Fruit fly (Drosophila melanogaster) S2 (cell line): ENCODE measurements around the gene Ubc84D.

Experiments
- CG8478 ChIP-seq: fragments of >200 bp; optimal IDR thresholded peaks from 2 replicates; lab custom pipeline; 2018
- CTCF ChIP-seq, 2 experiments: fragments of >200 bp; optimal IDR thresholded peaks; 2 replicates each; lab custom pipeline; 2018

The Ubc84D gene

DNA sequence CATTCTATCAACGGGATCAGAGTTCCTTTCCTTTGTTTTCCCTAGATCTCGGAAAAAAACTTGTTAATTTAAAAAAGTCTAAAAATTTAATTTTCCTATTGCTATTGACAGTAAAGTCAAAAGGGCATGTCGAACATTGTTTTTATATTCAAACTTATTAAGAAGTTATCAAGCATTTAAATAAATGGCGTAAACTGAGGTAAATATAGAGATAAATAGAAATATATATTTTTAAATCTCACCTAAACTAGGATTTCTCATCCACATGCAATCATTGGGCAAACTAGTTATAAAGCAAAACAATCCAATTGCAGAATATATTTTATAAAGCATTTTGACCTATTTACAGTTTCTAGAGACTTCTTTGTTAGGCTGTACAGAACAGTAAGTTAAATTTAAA, at the start of gene Ubc84D:
TSS of gene Ubc84D (minus strand) at position 101 of the 400 bp plus-strand sequence.
- no peak for TF ChIP-seq CTCF (optimal IDR thresholded peaks at IDR 0.05; lab: Kevin White, UChicago)

DNA sequence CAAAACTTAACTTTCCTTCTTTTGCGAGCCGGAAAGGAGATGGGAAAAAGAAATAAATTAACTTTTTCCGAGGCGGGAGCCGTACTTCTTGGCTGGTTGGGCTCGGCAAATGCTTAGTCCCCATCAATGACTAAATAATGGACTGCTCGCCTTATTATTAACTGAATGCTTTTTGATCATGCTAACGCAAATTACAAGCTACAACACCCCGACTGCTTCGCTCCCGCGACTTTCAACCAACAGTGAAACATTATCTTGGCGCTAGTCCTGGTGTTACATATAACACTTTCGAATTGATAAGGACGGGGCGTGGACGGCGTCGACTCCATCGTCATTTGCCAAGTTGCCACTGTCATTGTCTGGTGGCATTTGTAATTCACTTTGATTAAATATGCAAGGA, 32.5 kb upstream of the Ubc84D start, which contains the start of gene CG45545:
TSS of gene CG45545 (plus strand) at position 301 of the 400 bp plus-strand sequence.
- TF ChIP-seq CTCF (optimal IDR thresholded peaks at IDR 0.05; lab: Kevin White, UChicago), result no peak
- no peak for TF ChIP-seq CG8478

DNA sequence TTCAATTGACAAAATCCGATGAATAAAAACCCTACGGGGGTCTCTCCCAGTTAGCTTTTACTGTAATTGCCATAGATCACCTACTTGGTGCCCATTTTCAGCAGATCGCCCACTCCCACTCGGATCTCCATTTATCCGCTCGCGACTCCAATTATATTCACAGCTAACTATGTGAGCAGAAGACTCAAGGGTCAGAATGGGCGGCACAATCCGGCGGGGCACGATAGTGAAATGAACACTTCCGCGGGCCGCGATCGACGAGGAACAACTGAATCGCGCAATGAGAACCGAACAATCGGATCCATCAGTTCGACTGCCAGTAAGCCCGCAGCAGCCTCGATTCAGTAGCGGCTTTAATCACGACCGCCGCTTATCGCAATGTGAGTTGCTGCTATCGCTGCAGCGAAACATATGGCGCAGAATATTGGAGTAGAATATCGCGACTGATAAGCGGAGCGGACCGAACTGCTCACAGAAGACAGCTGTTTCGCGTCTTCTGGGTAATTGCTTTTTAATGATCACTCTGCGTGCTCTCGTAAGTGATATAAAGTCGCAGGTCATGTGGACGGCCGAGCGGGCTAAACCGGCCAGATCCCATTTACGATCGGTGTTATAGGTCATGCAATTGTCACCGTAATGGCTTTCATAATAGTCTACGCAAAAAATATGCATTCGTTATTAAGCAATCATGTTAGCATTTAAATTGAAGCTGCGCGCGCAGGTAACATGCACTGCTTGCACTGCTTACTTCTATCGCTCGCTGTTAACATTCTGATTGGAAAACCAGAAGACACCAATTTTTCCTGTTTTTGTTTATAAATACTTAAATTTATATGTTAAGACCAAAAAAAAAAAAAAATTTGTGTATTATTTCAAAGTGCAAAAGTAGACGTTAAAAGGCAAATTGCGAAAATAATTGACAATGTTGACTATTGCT, 29.8 kb upstream of the Ubc84D start, which contains the start of gene alpha-Est1:
TSS of gene alpha-Est1 (minus strand) at position 317 of the 937 bp plus-strand sequence.
- TF ChIP-seq CTCF (optimal IDR thresholded peaks at IDR 0.05; lab: Kevin White, UChicago) (no peak), CG8478 (no peak)

DNA sequence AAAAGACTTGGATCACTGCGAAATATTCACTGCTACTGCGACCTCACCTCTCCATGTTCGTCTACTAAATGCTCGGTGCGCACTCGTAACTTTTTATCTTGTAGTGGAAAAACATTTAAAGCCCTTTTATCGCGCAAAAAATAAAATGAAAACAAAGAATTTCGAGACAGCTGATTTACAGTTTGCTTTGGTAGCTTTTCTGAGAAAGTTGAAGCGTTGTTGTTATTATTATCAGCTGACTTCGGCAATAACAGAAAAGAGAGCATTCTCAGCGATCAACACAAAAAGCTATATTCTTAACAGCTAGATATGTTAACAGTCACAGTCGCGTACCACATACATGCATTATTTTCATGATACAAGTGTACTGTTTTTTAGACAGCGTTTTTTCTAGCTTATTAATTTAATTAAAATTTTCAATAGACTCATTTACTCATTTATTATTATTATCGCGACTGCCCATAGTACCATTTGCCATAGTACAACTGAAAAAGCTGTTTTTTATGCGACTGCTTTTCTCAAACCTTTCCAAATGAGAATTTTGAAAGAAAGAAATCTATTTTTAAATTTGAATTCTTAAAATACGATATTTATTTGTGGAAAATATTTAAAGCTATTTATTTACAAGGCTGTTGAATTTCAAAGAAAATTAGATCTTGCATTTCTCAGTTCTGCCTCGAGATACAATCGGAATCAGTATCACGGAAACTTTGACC, 22.0 kb upstream of the Ubc84D start, which contains the start of the genes alpha-Est3 and alpha-Est2:
TSS of gene alpha-Est3 (minus strand) at position 487 of the 716 bp plus-strand sequence.
TSS of gene alpha-Est2 (plus strand) at position 666 of the 716 bp plus-strand sequence.
- TF ChIP-seq CG8478 (no peak), CTCF (optimal IDR thresholded peaks at IDR 0.05; lab: Kevin White, UChicago) (no peak)

DNA sequence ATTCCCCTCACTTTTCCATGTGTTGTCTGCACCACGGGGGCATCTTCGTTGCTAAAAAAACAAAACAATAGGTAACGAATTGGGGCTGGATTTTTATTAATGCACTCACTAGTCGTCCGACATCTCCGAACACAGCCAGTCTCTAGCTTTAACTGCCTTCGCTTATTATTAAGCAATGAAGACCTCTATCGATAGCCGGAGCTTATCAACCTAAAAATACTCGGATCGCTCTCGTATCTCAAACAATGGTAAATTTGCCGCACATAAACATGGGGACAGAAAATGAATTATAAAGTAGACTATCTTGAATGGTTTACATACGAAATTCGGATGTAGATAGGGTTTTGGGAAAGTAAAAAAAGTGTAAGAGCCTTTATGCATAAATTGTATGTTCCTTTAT, 19.2 kb upstream of the Ubc84D start, which contains the start of gene alpha-Est4:
TSS of gene alpha-Est4 (minus strand) at position 181 of the 400 bp plus-strand sequence.
- TF ChIP-seq CG8478 (no peak), CTCF (optimal IDR thresholded peaks at IDR 0.05; lab: Kevin White, UChicago) (no peak)

DNA sequence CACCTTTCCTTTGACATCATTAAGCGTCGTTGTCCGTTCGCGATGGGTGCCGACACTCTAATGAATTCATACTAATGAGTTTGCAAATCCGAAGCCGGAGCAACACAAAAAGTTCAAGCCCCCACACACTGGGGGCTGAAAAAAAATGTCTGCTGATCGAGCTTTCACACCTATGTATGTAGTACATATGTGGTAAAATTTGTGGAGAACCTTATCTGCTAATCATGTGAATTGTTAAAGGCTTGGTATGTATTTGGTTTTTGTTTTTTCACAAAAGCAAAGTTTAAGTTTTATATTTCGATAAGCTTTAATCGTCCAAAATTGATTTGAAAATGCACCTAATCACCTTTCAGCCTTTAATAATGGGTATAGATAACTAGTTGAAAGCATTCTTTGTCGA, 17.0 kb upstream of the Ubc84D start, which contains the start of gene alpha-Est5:
TSS of gene alpha-Est5 (minus strand) at position 110 of the 400 bp plus-strand sequence.
- TF ChIP-seq CG8478 (no peak), CTCF (optimal IDR thresholded peaks at IDR 0.05; lab: Kevin White, UChicago) (no peak)

DNA sequence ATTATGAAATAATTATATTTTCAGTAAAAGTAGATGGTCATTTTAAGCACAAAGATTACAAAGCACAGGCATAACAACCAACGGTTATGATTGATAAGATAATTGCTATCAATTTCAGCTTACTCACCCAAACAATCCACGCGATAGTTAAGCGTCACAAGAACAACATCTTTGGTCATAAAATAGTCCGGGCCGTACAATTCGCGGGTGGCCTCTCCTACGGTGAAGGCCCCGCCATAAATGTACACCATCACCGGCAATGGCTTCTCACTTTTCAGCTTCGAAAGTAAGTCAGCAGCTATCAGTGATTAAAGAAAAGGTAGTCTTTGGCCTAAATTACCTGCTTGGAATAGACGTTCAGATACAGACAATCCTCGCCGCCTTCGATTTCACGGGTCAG, 16.4 kb upstream of the Ubc84D start:
- TF ChIP-seq CG8478, result no peak
- no peak for TF ChIP-seq CTCF (optimal IDR thresholded peaks at IDR 0.05; lab: Kevin White, UChicago)

DNA sequence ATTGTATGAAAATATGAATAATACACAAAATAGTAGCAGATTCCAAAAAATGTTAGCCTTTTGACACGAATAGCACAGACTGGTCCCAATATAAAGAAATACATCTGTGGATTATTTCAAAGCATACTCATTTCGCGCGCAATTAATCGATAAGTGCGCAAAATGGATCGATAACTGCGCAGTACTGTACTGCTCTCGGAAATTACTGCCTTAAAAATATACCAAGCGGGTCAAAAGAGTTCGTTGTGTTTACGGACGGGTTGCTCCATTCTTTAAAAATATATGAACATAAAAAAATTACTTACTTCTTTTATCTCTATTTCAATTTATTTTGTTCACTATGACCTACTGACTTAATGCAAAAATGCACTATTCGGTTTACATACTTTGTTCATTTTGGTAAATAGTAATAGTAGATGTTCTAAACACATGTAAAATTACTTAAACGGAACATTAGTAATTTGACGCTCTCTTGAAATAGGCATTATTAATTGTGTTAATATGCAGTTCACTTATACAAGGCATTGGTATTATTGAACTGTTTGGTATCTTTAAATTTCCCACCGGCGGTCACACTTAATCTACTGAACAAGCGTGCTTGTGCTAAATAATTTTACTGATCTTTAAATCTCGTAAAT, 11.0 kb upstream of the Ubc84D start, which contains the start of the genes Rtnl2 and alphaTub84D:
TSS of gene Rtnl2 (minus strand) at position 58 of the 638 bp plus-strand sequence.
TSS of gene alphaTub84D (plus strand) at position 570 of the 638 bp plus-strand sequence.
- TF ChIP-seq CG8478, result no peak
- TF ChIP-seq CTCF (optimal IDR thresholded peaks at IDR 0.05; lab: Kevin White, UChicago), result no peak

DNA sequence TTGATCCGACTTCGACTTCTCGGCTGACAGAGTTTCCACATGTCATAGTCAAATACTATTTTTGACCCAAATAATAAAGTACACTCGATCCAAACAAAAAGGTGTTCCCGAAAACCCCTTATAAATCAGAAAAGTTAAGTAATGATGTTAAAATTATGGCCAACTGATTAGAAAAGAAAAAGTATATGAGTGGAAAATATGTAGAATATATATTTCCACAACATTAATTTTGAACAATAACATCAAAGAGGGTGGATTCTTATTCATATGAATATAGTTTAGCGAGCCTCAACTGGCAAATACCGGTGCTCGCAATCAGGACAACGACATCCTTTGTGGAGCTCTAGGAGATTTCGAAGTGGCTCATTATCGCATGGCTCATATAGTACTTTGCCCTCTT, 9.4 kb upstream of the Ubc84D start, which contains the start of gene alpha-Est6:
TSS of gene alpha-Est6 (minus strand) at position 101 of the 400 bp plus-strand sequence.
- TF ChIP-seq CG8478 (no peak), CTCF (optimal IDR thresholded peaks at IDR 0.05; lab: Kevin White, UChicago) (no peak)

DNA sequence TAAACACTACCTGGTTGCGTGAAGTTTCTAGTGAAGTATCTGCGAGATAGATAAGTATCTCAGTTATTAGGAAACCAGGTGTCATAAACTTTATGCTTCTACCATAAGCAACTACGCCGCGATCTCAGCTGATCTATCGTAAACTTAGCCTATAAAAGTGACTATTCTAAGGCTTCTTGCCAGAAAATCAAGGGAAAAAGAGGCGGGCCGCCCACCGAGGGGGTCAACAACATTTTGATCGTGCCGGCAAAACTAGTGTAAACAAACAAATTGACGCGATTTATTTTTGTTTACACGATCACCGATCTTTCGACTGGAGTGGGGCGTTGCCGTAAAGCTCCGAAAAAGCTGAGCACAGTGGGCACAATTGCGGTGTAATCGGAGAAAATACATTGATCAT, 4.9 kb upstream of the Ubc84D start:
- TF ChIP-seq CG8478 (no peak), CTCF (optimal IDR thresholded peaks at IDR 0.05; lab: Kevin White, UChicago) (no peak)

DNA sequence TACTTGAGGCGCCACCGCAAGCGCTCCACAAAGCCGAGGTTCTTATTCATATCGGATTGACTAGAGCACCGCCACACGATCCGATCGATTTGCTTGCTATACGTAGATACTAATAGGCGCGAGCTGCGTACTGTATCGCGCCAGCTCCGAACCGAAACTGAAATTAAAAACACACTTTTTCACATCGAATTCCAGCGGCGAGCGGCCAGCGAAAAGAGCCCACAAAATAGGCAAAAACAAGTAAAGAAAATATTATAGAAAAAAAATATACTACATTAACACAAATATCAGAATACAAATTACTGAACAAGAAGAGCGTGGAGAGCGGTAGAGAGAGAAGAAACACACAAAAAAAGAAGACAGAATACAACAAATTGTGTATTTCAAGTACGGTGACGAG, 4.3 kb upstream of the Ubc84D start, which contains the start of gene alpha-Est7:
TSS of gene alpha-Est7 (minus strand) at position 160 of the 400 bp plus-strand sequence.
- TF ChIP-seq CG8478, result no peak
- TF ChIP-seq CTCF (optimal IDR thresholded peaks at IDR 0.05; lab: Kevin White, UChicago), result no peak

DNA sequence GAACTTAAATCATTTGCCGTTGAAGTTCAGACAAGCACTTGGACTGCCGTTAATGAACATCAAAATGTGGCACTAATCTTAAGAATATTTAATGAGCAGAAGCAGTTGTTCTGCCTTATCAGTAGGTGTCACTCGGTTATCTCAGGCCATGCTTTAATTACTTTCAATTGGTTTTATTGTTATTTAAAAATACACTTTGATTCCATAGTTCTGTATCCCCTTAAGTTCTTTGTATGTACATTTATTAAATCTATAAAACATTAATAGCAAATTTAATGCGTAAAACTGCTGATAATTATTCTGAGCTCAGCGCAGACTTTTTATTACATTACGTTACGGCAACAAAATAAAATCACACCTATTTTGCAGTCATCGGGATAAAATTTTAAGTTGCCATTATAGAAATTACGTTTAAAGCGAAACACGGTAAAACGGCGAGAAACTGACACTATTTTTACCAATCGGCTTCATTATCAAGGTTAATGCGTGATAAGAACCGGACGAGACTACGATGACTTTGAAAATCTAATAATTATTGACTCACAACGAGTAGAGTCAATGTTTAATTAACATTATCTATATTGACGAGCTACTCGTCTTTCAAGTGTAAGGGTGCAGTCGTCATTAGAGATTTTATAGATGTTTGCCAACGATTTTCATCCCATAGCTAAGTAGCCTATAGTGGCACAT, 3.2 kb upstream of the Ubc84D start:
- no peak for TF ChIP-seq CG8478
- no peak for TF ChIP-seq CTCF (optimal IDR thresholded peaks at IDR 0.05; lab: Kevin White, UChicago)

DNA sequence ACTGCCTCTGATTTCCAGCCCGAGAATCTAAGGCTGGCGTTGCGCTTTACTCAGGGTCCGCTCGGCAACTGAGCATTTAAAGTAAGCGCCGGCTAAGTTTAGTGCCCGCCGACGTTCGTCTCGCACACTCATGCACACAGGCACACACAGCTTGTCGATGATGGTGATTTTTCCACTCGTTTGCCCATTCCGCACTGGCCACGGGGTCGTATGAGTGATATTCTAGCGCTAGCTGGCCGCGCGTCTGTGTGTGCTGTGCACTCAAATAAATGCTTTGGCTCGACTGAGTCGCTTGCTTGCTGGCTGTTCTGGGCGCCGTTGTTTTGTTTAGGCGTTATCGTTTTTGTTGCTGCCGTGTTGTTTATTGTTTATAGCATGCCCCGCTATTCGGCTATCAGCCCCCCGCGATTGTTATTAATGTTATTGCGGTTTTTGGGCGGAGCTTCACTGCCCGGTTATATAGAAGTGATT, 3.6 kb downstream of the Ubc84D start, which contains the start of gene alpha-Est8:
TSS of gene alpha-Est8 (minus strand) at position 72 of the 471 bp plus-strand sequence.
- TF ChIP-seq CTCF (optimal IDR thresholded peaks at IDR 0.05; lab: Kevin White, UChicago), result no peak
- no peak for TF ChIP-seq CG8478
